Worm (Caenorhabditis elegans): ENCODE data around the gene mut-7.

The mut-7 gene

DNA sequence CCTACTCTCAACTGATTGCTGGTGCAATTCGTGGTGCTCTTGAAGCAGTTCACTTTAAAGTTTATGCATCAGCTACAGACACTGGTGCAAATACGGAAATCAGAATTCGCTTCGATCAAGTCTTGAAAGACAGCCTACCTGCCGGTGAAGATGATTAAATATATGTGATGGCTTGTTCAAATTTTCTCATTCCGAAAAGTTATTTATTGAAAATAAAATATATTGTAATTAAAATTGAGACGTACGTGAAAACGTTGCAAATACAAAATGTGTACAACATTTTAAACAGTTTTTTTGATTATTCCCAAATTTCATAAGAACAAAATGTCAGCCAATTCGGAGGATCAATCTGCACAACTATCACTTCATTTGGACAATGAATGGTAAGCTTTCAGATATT is 15.3 kb downstream of the mut-7 start, which contains the start of gene ZK1098.6:
Gene ZK1098.6 (plus strand): TSS at position 301 of the 400 bp plus-strand sequence.
- no peak for TF ChIP-seq nhr-11 (tag; optimal IDR thresholded peaks at IDR 0.05)
- no peak for TF ChIP-seq eyg-1 (tag; optimal IDR thresholded peaks at IDR 0.05)
- no peak for TF ChIP-seq unc-3 (GFP tag; conservative IDR thresholded peaks at IDR 0.05)
- TF ChIP-seq unc-3 (tag; optimal IDR thresholded peaks at IDR 0.05): no peak
- no peak for TF ChIP-seq gmeb-2 (tag; optimal IDR thresholded peaks at IDR 0.05)
- TF ChIP-seq ceh-30 (tag; optimal IDR thresholded peaks at IDR 0.05): no peak
- no peak for TF ChIP-seq ceh-18 (tag; optimal IDR thresholded peaks at IDR 0.05)
- no peak for TF ChIP-seq nhr-232 (tag; optimal IDR thresholded peaks at IDR 0.05)
- no peak for TF ChIP-seq ceh-6 (GFP tag; optimal IDR thresholded peaks at IDR 0.05)
- TF ChIP-seq sox-4 (tag; optimal IDR thresholded peaks at IDR 0.05): no peak
- TF ChIP-seq Y22D7AL.16 (tag; optimal IDR thresholded peaks at IDR 0.05): no peak
- no peak for TF ChIP-seq dve-1 (tag; optimal IDR thresholded peaks at IDR 0.05)

DNA sequence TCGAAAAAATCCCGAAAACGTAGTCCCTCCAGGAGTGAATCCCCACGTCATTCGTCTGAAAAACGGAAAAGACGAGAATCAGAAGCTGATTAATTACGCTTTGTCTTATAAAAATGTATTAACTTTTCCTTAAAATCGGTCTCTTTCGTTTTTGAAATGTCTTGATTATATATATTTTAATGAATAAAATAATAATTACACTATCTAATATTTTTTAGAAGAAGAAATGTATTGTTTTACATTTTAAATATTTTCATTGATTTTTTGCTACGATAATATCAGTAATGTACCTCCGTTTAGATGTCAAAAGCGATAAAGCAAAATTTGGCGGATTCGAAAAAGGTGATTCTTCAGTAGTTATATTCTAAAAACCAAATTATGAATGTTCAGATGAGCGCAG is 16.9 kb downstream of the mut-7 start, which contains the start of gene trpp-3:
Gene trpp-3 (plus strand): TSS at position 301 of the 400 bp plus-strand sequence.
- TF ChIP-seq fkh-10 (GFP tag; optimal IDR thresholded peaks at IDR 0.05) (no peak), mec-3 (tag; optimal IDR thresholded peaks at IDR 0.05; ENCODE audit: borderline replicate concordance) (no peak), unc-55 (GFP tag; optimal IDR thresholded peaks at IDR 0.05) (no peak), F13H6.1 (tag; optimal IDR thresholded peaks at IDR 0.05) (no peak), Y22D7AL.16 (tag; optimal IDR thresholded peaks at IDR 0.05) (no peak), ahr-1 (tag; optimal IDR thresholded peaks at IDR 0.05) (no peak), K02D7.2 (tag; optimal IDR thresholded peaks at IDR 0.05) (no peak), pros-1 (tag; optimal IDR thresholded peaks at IDR 0.05) (no peak), pha-4 (tag; optimal IDR thresholded peaks at IDR 0.05) (no peak)

DNA sequence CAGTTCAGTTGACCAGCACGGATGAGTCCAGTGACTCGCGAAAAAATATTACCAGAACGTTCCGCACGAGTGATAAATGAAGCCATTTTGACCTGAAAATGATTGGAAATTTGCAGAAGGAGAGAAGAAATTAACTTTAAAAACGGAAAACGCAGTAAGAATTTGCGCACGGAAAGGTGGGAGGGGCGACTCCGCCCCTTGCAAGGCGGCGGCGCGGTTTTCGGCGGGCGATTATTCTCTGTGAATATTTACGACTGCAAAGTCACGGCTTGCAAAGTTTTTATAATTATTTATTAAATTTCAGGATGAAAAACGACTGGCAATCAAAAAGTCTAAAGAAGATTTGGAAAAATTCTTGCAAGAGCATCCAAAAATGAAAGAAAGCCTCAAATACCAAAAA is 18.6 kb downstream of the mut-7 start, which contains the start of gene mrps-23:
Gene mrps-23 (minus strand): TSS at position 92 of the 400 bp plus-strand sequence.
- TF ChIP-seq fax-1 (tag; optimal IDR thresholded peaks at IDR 0.05): no peak
- TF ChIP-seq ceh-18 (tag; optimal IDR thresholded peaks at IDR 0.05): peak; percentile 16
- TF ChIP-seq nfya-1 (tag; optimal IDR thresholded peaks at IDR 0.05): peak; percentile 11
- TF ChIP-seq unc-42 (tag; optimal IDR thresholded peaks at IDR 0.05): peak; percentile 6

DNA sequence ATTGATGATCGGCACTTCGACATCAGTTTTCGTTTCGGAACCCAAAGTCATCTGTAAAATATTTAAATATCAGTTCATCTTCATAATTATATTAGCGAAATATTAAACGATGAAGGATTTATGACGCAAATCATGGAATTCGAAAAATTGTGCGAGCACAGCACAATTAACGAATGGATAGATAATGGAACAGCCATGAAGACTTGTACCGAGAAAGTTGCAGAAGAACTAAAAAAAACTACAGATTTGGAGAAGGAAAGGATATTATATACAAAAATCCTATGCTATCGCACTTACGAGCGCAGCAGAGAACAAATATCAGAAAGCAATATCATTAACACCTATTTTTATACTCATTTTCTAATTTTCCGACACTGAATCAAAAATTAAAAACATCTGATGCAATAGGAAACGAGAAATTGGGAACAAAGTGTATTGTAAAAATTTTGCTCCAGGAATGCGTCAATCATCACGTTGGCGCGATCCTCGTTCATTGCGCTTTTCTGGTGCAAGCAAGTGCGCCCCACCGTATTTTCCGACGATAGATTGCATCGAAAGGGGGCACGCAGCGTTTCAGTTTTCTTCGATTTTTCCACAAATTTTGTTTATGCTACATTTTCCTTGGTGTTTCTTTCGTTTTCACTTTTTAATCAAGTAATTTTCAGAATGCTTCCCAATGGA is 20.6 kb downstream of the mut-7 start, which contains the start of the genes clu-1 and prp-40:
Gene clu-1 (minus strand): TSS at position 51 of the 681 bp plus-strand sequence.
Gene prp-40 (plus strand): TSS at position 666 of the 681 bp plus-strand sequence.
- TF ChIP-seq ceh-6 (GFP tag; optimal IDR thresholded peaks at IDR 0.05) (no peak), pros-1 (tag; optimal IDR thresholded peaks at IDR 0.05) (no peak), tbx-2 (tag; optimal IDR thresholded peaks at IDR 0.05) (peak; percentile 61), nhr-232 (tag; optimal IDR thresholded peaks at IDR 0.05) (no peak), elt-2 (tag; optimal IDR thresholded peaks at IDR 0.05) (peak; percentile 34), elt-4 (tag; optimal IDR thresholded peaks at IDR 0.05) (no peak), ceh-30 (tag; optimal IDR thresholded peaks at IDR 0.05) (no peak), ref-2 (tag; optimal IDR thresholded peaks at IDR 0.05) (no peak), ceh-18 (tag; optimal IDR thresholded peaks at IDR 0.05) (peak; percentile 67), ceh-24 (tag; optimal IDR thresholded peaks at IDR 0.05) (no peak), K02D7.2 (tag; optimal IDR thresholded peaks at IDR 0.05) (no peak), madf-2 (tag; optimal IDR thresholded peaks at IDR 0.05) (no peak), ttx-3 (tag; optimal IDR thresholded peaks at IDR 0.05) (no peak), ceh-48 (tag; optimal IDR thresholded peaks at IDR 0.05) (peak; percentile 35), ama-1 (optimal IDR thresholded peaks at IDR 0.05) (no peak), ceh-14 (tag; optimal IDR thresholded peaks at IDR 0.05) (no peak), pat-9 (tag; optimal IDR thresholded peaks at IDR 0.05) (no peak), nfya-1 (tag; optimal IDR thresholded peaks at IDR 0.05) (peak; percentile 73), gmeb-2 (tag; optimal IDR thresholded peaks at IDR 0.05) (no peak), hlh-15 (tag; optimal IDR thresholded peaks at IDR 0.05) (no peak), pag-3 (tag; optimal IDR thresholded peaks at IDR 0.05; ENCODE audit: borderline replicate concordance) (no peak), F13H6.1 (tag; optimal IDR thresholded peaks at IDR 0.05) (no peak), ceh-31 (tag; optimal IDR thresholded peaks at IDR 0.05) (peak; percentile 50), Y22D7AL.16 (tag; optimal IDR thresholded peaks at IDR 0.05) (no peak), ahr-1 (tag; optimal IDR thresholded peaks at IDR 0.05) (no peak), sox-4 (tag; optimal IDR thresholded peaks at IDR 0.05) (no peak), ceh-2 (tag; optimal IDR thresholded peaks at IDR 0.05) (no peak), K09A11.1 (tag; optimal IDR thresholded peaks at IDR 0.05; ENCODE audit: insufficient read depth) (no peak), unc-86 (tag; optimal IDR thresholded peaks at IDR 0.05) (no peak), fax-1 (tag; optimal IDR thresholded peaks at IDR 0.05) (no peak), pha-4 (tag; optimal IDR thresholded peaks at IDR 0.05) (no peak), hlh-30 (tag; optimal IDR thresholded peaks at IDR 0.05; ENCODE audit: insufficient read depth) (peak; percentile 17), zip-5 (tag; optimal IDR thresholded peaks at IDR 0.05) (no peak), eyg-1 (tag; optimal IDR thresholded peaks at IDR 0.05) (no peak), T23F11.4 (GFP tag; optimal IDR thresholded peaks at IDR 0.05) (no peak), dve-1 (tag; optimal IDR thresholded peaks at IDR 0.05) (no peak)
